Fruit fly (Drosophila melanogaster) whole organism, adult: ENCODE results near the gene CG13358.

ENCODE experiments used
- CG11617 ChIP-seq: fragments of 200-800 bp; sonication (Bioruptor generic); optimal IDR thresholded peaks from 2 replicates; lab custom pipeline; 2017; ENCODE audit warnings: mild to moderate bottlenecking, missing biosample characterization, missing genetic modification reagents, missing genetic modification characterization
- CG12768 ChIP-seq: fragments of 200-800 bp; sonication (Bioruptor generic); optimal IDR thresholded peaks from 2 replicates; lab custom pipeline; 2017; ENCODE audit warnings: missing biosample characterization, missing genetic modification characterization, mild to moderate bottlenecking, moderate library complexity, missing genetic modification reagents
- CG14711 ChIP-seq: fragments of 200-800 bp; sonication (Bioruptor generic); optimal IDR thresholded peaks from 2 replicates; lab custom pipeline; 2018; ENCODE audit warnings: missing biosample characterization, mild to moderate bottlenecking, missing genetic modification characterization, moderate library complexity
- CG1620 ChIP-seq: fragments of 200-800 bp; sonication (Bioruptor generic); optimal IDR thresholded peaks from 2 replicates; lab custom pipeline; 2016; ENCODE audit warnings: missing biosample characterization, missing genetic modification characterization
- CG33017 ChIP-seq: fragments of 200-800 bp; sonication (Bioruptor generic); optimal IDR thresholded peaks from 2 replicates; lab custom pipeline; 2018; ENCODE audit warnings: missing biosample characterization, mild to moderate bottlenecking, missing genetic modification characterization, moderate library complexity
- CG5204 ChIP-seq: fragments of 200-800 bp; sonication (Bioruptor generic); optimal IDR thresholded peaks from 2 replicates; lab custom pipeline; 2016; ENCODE audit warnings: missing biosample characterization, missing genetic modification characterization
- CG7045 ChIP-seq: fragments of 200-800 bp; sonication (Bioruptor generic); optimal IDR thresholded peaks from 2 replicates; lab custom pipeline; 2017; ENCODE audit warnings: missing biosample characterization, mild to moderate bottlenecking, missing genetic modification characterization
- CG7101 ChIP-seq: fragments of 200-800 bp; sonication (Bioruptor generic); optimal IDR thresholded peaks from 2 replicates; lab custom pipeline; 2018; ENCODE audit warnings: missing biosample characterization, mild to moderate bottlenecking, missing genetic modification characterization, moderate library complexity
- Clk ChIP-seq: fragments of 200-800 bp; sonication (Bioruptor generic); optimal IDR thresholded peaks from 2 replicates; lab custom pipeline; 2017; ENCODE audit warnings: missing biosample characterization, missing genetic modification characterization
- Crg-1 ChIP-seq: fragments of 200-800 bp; sonication (Bioruptor generic); optimal IDR thresholded peaks from 2 replicates; lab custom pipeline; 2016; ENCODE audit warnings: missing biosample characterization, missing genetic modification characterization
- Hr96 ChIP-seq: fragments of 200-800 bp; sonication (Bioruptor generic); optimal IDR thresholded peaks from 2 replicates; lab custom pipeline; 2016; ENCODE audit warnings: missing biosample characterization, missing genetic modification characterization
- Mnt ChIP-seq: fragments of 200-800 bp; sonication (Bioruptor generic); optimal IDR thresholded peaks from 2 replicates; lab custom pipeline; 2016; ENCODE audit warnings: missing biosample characterization, mild to moderate bottlenecking, missing genetic modification characterization
- bab1 ChIP-seq: fragments of 200-800 bp; sonication (Bioruptor generic); optimal IDR thresholded peaks from 3 replicates; lab custom pipeline; 2019; ENCODE audit warnings: missing biosample characterization, mild to moderate bottlenecking, missing genetic modification characterization, moderate library complexity
- cic ChIP-seq: fragments of 200-800 bp; sonication (Bioruptor generic); optimal IDR thresholded peaks from 2 replicates; lab custom pipeline; 2017; ENCODE audit warnings: missing biosample characterization, mild to moderate bottlenecking, missing genetic modification characterization, moderate library complexity
- cnc ChIP-seq, 2 experiments: fragments of >200 bp; optimal IDR thresholded peaks; 2 replicates each; lab custom pipeline; 2017
- kay ChIP-seq: fragments of 200-800 bp; sonication (Bioruptor generic); peaks from one replicate; lab custom pipeline; 2016; ENCODE audit warnings: missing biosample characterization, missing genetic modification characterization, borderline replicate concordance
- ovo ChIP-seq: fragments of 200-800 bp; sonication (Bioruptor generic); optimal IDR thresholded peaks from 2 replicates; lab custom pipeline; 2016; ENCODE audit warnings: missing biosample characterization, missing genetic modification characterization
- pad ChIP-seq: fragments of 200-800 bp; sonication (Bioruptor generic); optimal IDR thresholded peaks from 3 replicates; lab custom pipeline; 2017; ENCODE audit warnings: missing biosample characterization, missing genetic modification characterization, mild to moderate bottlenecking, moderate library complexity, missing genetic modification reagents
- tj ChIP-seq: fragments of 200-800 bp; sonication (Bioruptor generic); optimal IDR thresholded peaks from 3 replicates; lab custom pipeline; 2017; ENCODE audit warnings: missing biosample characterization, mild to moderate bottlenecking, missing genetic modification characterization, moderate library complexity
- toe ChIP-seq: fragments of 200-800 bp; sonication (Bioruptor generic); optimal IDR thresholded peaks from 2 replicates; lab custom pipeline; 2016; ENCODE audit warnings: missing biosample characterization, missing genetic modification characterization

Gene CG13358

dm6 chrX:792923-793322 lies 11.8 kb downstream of the CG13358 start, which contains the start of gene CG16989:
Gene CG16989, plus strand, starts transcription at chrX:793147.
- no peak for TF ChIP-seq cic (GFP tag; lab: Kevin White, UChicago)
- TF ChIP-seq bab1 (GFP tag; lab: Kevin White, UChicago), result peak; percentile 54

dm6 chrX:790039-790597 lies 14.6 kb downstream of the CG13358 start, which contains the start of gene CG13360:
Gene CG13360, minus strand, starts transcription at chrX:790089.
- TF ChIP-seq CG12768 (peak; percentile 22), CG14711 (no peak), CG11617 (GFP tag; lab: Kevin White, UChicago) (peak; percentile 2), CG7045 (GFP tag; lab: Kevin White, UChicago) (no peak), CG7101 (tag; lab: Kevin White, UChicago) (peak; percentile 22)

- TF ChIP-seq Hr96 (GFP tag; lab: Kevin White, UChicago), result no peak
- TF ChIP-seq CG5204 (GFP tag; lab: Kevin White, UChicago), result no peak
- TF ChIP-seq pad, result no peak
- TF ChIP-seq Mnt (GFP tag; lab: Kevin White, UChicago), result no peak
- TF ChIP-seq CG33017 (tag; lab: Kevin White, UChicago), result no peak
- TF ChIP-seq CG11617 (GFP tag; lab: Kevin White, UChicago), result no peak
- TF ChIP-seq bab1 (GFP tag; lab: Kevin White, UChicago), result no peak
- TF ChIP-seq CG14711, result no peak
- TF ChIP-seq cic (GFP tag; lab: Kevin White, UChicago), result no peak
- TF ChIP-seq Crg-1 (GFP tag; lab: Kevin White, UChicago), result no peak
Observed at dm6 chrX:784456-784855, 20.3 kb downstream of the CG13358 start, which contains the start of gene tw. Gene tw, plus strand, starts transcription at chrX:784746.

dm6 chrX:779344-779743 lies 25.4 kb downstream of the CG13358 start:
- TF ChIP-seq kay (GFP tag; lab: Kevin White, UChicago), result no peak
- TF ChIP-seq cnc (optimal IDR thresholded peaks at IDR 0.05; lab: Kevin White, UChicago), result no peak
- no peak for TF ChIP-seq CG14711
- TF ChIP-seq toe (GFP tag; lab: Kevin White, UChicago), result no peak
- no peak for TF ChIP-seq pad
- no peak for TF ChIP-seq CG7045 (GFP tag; lab: Kevin White, UChicago)
- no peak for TF ChIP-seq CG1620

dm6 chrX:775184-775583 lies 29.5 kb downstream of the CG13358 start:
- no peak for TF ChIP-seq CG11617 (GFP tag; lab: Kevin White, UChicago)
- no peak for TF ChIP-seq CG33017 (tag; lab: Kevin White, UChicago)
- TF ChIP-seq bab1 (GFP tag; lab: Kevin White, UChicago), result no peak
- TF ChIP-seq toe (GFP tag; lab: Kevin White, UChicago), result no peak
- no peak for TF ChIP-seq CG7045 (GFP tag; lab: Kevin White, UChicago)

dm6 chrX:774160-774700 lies 30.5 kb downstream of the CG13358 start:
- TF ChIP-seq Hr96 (GFP tag; lab: Kevin White, UChicago), result no peak
- no peak for TF ChIP-seq CG5204 (GFP tag; lab: Kevin White, UChicago)
- no peak for TF ChIP-seq cic (GFP tag; lab: Kevin White, UChicago)
- no peak for TF ChIP-seq CG12768
- TF ChIP-seq cnc (optimal IDR thresholded peaks at IDR 0.05; lab: Kevin White, UChicago), result no peak
- TF ChIP-seq Clk (GFP tag; lab: Kevin White, UChicago), result no peak

dm6 chrX:772305-772986 lies 32.3 kb downstream of the CG13358 start:
- TF ChIP-seq tj (GFP tag; lab: Kevin White, UChicago), result no peak

dm6 chrX:771431-772064 lies 33.2 kb downstream of the CG13358 start:
- TF ChIP-seq CG1620, result no peak
- no peak for TF ChIP-seq kay (GFP tag; lab: Kevin White, UChicago)
- TF ChIP-seq Mnt (GFP tag; lab: Kevin White, UChicago), result no peak
- TF ChIP-seq toe (GFP tag; lab: Kevin White, UChicago), result no peak
- no peak for TF ChIP-seq CG7101 (tag; lab: Kevin White, UChicago)
- no peak for TF ChIP-seq tj (GFP tag; lab: Kevin White, UChicago)
- TF ChIP-seq bab1 (GFP tag; lab: Kevin White, UChicago), result no peak
- TF ChIP-seq Hr96 (GFP tag; lab: Kevin White, UChicago), result no peak
- TF ChIP-seq CG5204 (GFP tag; lab: Kevin White, UChicago), result no peak
- no peak for TF ChIP-seq ovo (GFP tag; lab: Kevin White, UChicago)
- no peak for TF ChIP-seq Clk (GFP tag; lab: Kevin White, UChicago)
- no peak for TF ChIP-seq CG12768
- no peak for TF ChIP-seq CG11617 (GFP tag; lab: Kevin White, UChicago)
